Fruit fly (Drosophila melanogaster) whole organism, embryonic: ENCODE results near the gene CG13896.

Experiments used
- CG10543 ChIP-seq: fragments of 200-800 bp; sonication (Bioruptor generic); optimal IDR thresholded peaks from 3 replicates; lab custom pipeline; 2017; ENCODE audit warnings: missing biosample characterization, mild to moderate bottlenecking, missing genetic modification characterization, moderate library complexity
- CG11560 ChIP-seq: fragments of 200-800 bp; sonication (Bioruptor generic); IDR thresholded peaks from 3 replicates; pipeline ENCODE4 v1.3.6; 2022; ENCODE audit warnings: missing biosample characterization, missing genetic modification characterization
- CG13624 ChIP-seq: fragments of 200-800 bp; sonication (Bioruptor generic); optimal IDR thresholded peaks from 2 replicates; lab custom pipeline; 2016; ENCODE audit warnings: missing biosample characterization, missing genetic modification characterization
- CG16779 ChIP-seq: fragments of 200-800 bp; sonication (Bioruptor generic); IDR thresholded peaks from 2 replicates; pipeline ENCODE4 v1.3.6; 2022; ENCODE audit warnings: missing biosample characterization, missing genetic modification characterization
- CG17361 ChIP-seq: fragments of 200-800 bp; sonication (Bioruptor generic); IDR thresholded peaks from 3 replicates; pipeline ENCODE4 v1.3.6; 2022; ENCODE audit warnings: missing biosample characterization, missing genetic modification characterization
- CG18764 ChIP-seq: fragments of 200-800 bp; sonication (Bioruptor generic); optimal IDR thresholded peaks from 3 replicates; lab custom pipeline; 2016; ENCODE audit warnings: missing biosample characterization, missing genetic modification characterization
- CG2712 ChIP-seq: fragments of 200-800 bp; optimal IDR thresholded peaks from 3 replicates; lab custom pipeline; 2019; ENCODE audit warnings: missing biosample characterization, mild to moderate bottlenecking, missing genetic modification characterization, moderate library complexity
- CG2875 ChIP-seq: fragments of 200-800 bp; sonication (Bioruptor generic); optimal IDR thresholded peaks from 2 replicates; lab custom pipeline; 2017; ENCODE audit warnings: missing biosample characterization, mild to moderate bottlenecking, missing genetic modification characterization, missing genetic modification reagents
- CG4854 ChIP-seq: fragments of 200-800 bp; sonication (Bioruptor generic); optimal IDR thresholded peaks from 2 replicates; lab custom pipeline; 2016; ENCODE audit warnings: missing biosample characterization, missing genetic modification characterization, inconsistent platforms
- CG5245 ChIP-seq: fragments of 200-800 bp; sonication (Bioruptor generic); optimal IDR thresholded peaks from 3 replicates; lab custom pipeline; 2016; ENCODE audit warnings: missing biosample characterization, missing genetic modification characterization
- CG6654 ChIP-seq: fragments of 200-800 bp; sonication (Bioruptor generic); optimal IDR thresholded peaks from 2 replicates; lab custom pipeline; 2017; ENCODE audit warnings: missing biosample characterization, mild to moderate bottlenecking, missing genetic modification characterization
- CG6791 ChIP-seq: fragments of 200-800 bp; sonication (Bioruptor generic); IDR thresholded peaks from 3 replicates; pipeline ENCODE4 v1.3.6; 2022; ENCODE audit warnings: missing biosample characterization, missing genetic modification characterization; ENCODE audit not compliant: partially characterized antibody
- CG7271 ChIP-seq: fragments of 200-800 bp; sonication (Bioruptor generic); optimal IDR thresholded peaks from 2 replicates; lab custom pipeline; 2018; ENCODE audit warnings: missing biosample characterization, mild to moderate bottlenecking, missing genetic modification characterization, moderate library complexity
- CG8765 ChIP-seq: fragments of 200-800 bp; sonication (Bioruptor generic); IDR thresholded peaks from 2 replicates; pipeline ENCODE4 v1.3.6; 2022; ENCODE audit warnings: missing biosample characterization, missing genetic modification characterization
- CG9797 ChIP-seq: fragments of 200-800 bp; sonication (Bioruptor generic); optimal IDR thresholded peaks from 3 replicates; lab custom pipeline; 2018; ENCODE audit warnings: missing biosample characterization, mild to moderate bottlenecking, missing genetic modification characterization
- Chrac-16 ChIP-seq: fragments of 200-800 bp; sonication (Bioruptor generic); optimal IDR thresholded peaks from 3 replicates; lab custom pipeline; 2016; ENCODE audit warnings: missing biosample characterization, missing genetic modification characterization
- Dll ChIP-seq: fragments of 200-800 bp; sonication (Bioruptor generic); IDR thresholded peaks from 4 replicates; pipeline ENCODE4 v1.3.6; 2022; ENCODE audit warnings: missing biosample characterization, missing genetic modification characterization; ENCODE audit not compliant: partially characterized antibody
- Dp ChIP-seq: fragments of 200-800 bp; sonication (Bioruptor generic); optimal IDR thresholded peaks from 2 replicates; lab custom pipeline; 2018; ENCODE audit warnings: missing biosample characterization, mild to moderate bottlenecking, missing genetic modification characterization, moderate library complexity
- E2f1 ChIP-seq: fragments of 200-800 bp; sonication (Bioruptor generic); IDR thresholded peaks from 2 replicates; pipeline ENCODE4 v1.3.6; 2022; ENCODE audit warnings: missing biosample characterization, missing genetic modification characterization
- Fer1 ChIP-seq: fragments of 200-800 bp; sonication (Bioruptor generic); optimal IDR thresholded peaks from 2 replicates; lab custom pipeline; 2017; ENCODE audit warnings: missing biosample characterization, mild to moderate bottlenecking, missing genetic modification characterization
- Hsf ChIP-seq: fragments of 200-800 bp; sonication (Bioruptor generic); optimal IDR thresholded peaks from 3 replicates; lab custom pipeline; 2016; ENCODE audit warnings: missing biosample characterization, missing genetic modification characterization
- NC2α ChIP-seq: fragments of 200-800 bp; sonication (Bioruptor generic); optimal IDR thresholded peaks from 2 replicates; lab custom pipeline; 2016; ENCODE audit warnings: missing biosample characterization, missing genetic modification characterization
- Neu2 ChIP-seq: fragments of 200-800 bp; sonication (Bioruptor generic); optimal IDR thresholded peaks from 3 replicates; lab custom pipeline; 2016; ENCODE audit warnings: missing biosample characterization, missing genetic modification characterization, borderline replicate concordance
- Pdp1 ChIP-seq, 2 experiments: fragments of 200-800 bp; sonication (Bioruptor generic); optimal IDR thresholded peaks; 3 replicates each; lab custom pipeline; 2016; ENCODE audit warnings: missing biosample characterization in 2 of 2, missing genetic modification characterization in 2 of 2, mild to moderate bottlenecking in 1 of 2, moderate library complexity in 1 of 2
- Rx ChIP-seq: fragments of 200-800 bp; sonication (Bioruptor generic); IDR thresholded peaks from 2 replicates; pipeline ENCODE4 v1.3.6; 2022; ENCODE audit warnings: missing biosample characterization, missing genetic modification characterization
- Stat92E ChIP-seq, 3 experiments: fragments of >200 bp in 2 of 3; fragments of 200-800 bp in 1 of 3; sonication (Bioruptor generic) in 1 of 3; optimal IDR thresholded peaks; 2 replicates each; lab custom pipeline; 2017 to 2019; ENCODE audit warnings: missing biosample characterization in 3 of 3, missing genetic modification characterization in 3 of 3, mild to moderate bottlenecking in 1 of 3, moderate library complexity in 1 of 3
- Taf1 ChIP-seq: fragments of 200-800 bp; sonication (Bioruptor generic); IDR thresholded peaks from 2 replicates; pipeline ENCODE4 v1.3.6; 2022; ENCODE audit warnings: missing biosample characterization, missing genetic modification characterization
- YL-1 ChIP-seq: fragments of 200-800 bp; sonication (Bioruptor generic); optimal IDR thresholded peaks from 3 replicates; lab custom pipeline; 2017; ENCODE audit warnings: missing biosample characterization, mild to moderate bottlenecking, missing genetic modification characterization
- caup ChIP-seq: fragments of 200-800 bp; sonication (Bioruptor generic); optimal IDR thresholded peaks from 3 replicates; lab custom pipeline; 2017; ENCODE audit warnings: missing biosample characterization, mild to moderate bottlenecking, missing genetic modification characterization, moderate library complexity; ENCODE audit not compliant: severe bottlenecking
- cg ChIP-seq: fragments of 200-800 bp; sonication (Bioruptor generic); optimal IDR thresholded peaks from 3 replicates; lab custom pipeline; 2019; ENCODE audit warnings: missing biosample characterization, mild to moderate bottlenecking, missing genetic modification characterization, moderate library complexity
- ems ChIP-seq: fragments of 200-800 bp; sonication (Bioruptor generic); optimal IDR thresholded peaks from 3 replicates; lab custom pipeline; 2016; ENCODE audit warnings: missing biosample characterization, missing genetic modification characterization
- gsb ChIP-seq: fragments of 200-800 bp; sonication (Bioruptor generic); IDR thresholded peaks from 2 replicates; pipeline ENCODE4 v1.3.6; 2022; ENCODE audit warnings: missing biosample characterization, missing genetic modification characterization
- hb ChIP-seq: fragments of 200-800 bp; sonication (Bioruptor generic); IDR thresholded peaks from 3 replicates; pipeline ENCODE4 v1.3.6; 2022; ENCODE audit warnings: missing biosample characterization, missing genetic modification characterization; ENCODE audit not compliant: partially characterized antibody
- hth ChIP-seq: fragments of >200 bp; optimal IDR thresholded peaks from 2 replicates; lab custom pipeline; 2017; ENCODE audit warnings: inconsistent platforms
- nerfin-2 ChIP-seq: fragments of 200-800 bp; sonication (Bioruptor generic); IDR thresholded peaks from 2 replicates; pipeline ENCODE4 v1.3.6; 2022; ENCODE audit warnings: missing biosample characterization, missing genetic modification characterization; ENCODE audit not compliant: partially characterized antibody
- odd ChIP-seq: fragments of 200-800 bp; sonication (Bioruptor generic); optimal IDR thresholded peaks from 2 replicates; lab custom pipeline; 2017; ENCODE audit warnings: missing biosample characterization, mild to moderate bottlenecking, missing genetic modification characterization
- pb ChIP-seq: fragments of 200-800 bp; sonication (Bioruptor generic); optimal IDR thresholded peaks from 3 replicates; lab custom pipeline; 2016; ENCODE audit warnings: missing biosample characterization, missing genetic modification characterization
- psq ChIP-seq: fragments of 200-800 bp; sonication (Bioruptor generic); optimal IDR thresholded peaks from 2 replicates; lab custom pipeline; 2017; ENCODE audit warnings: missing biosample characterization, missing genetic modification characterization
- run ChIP-seq: fragments of 200-800 bp; sonication (Bioruptor generic); optimal IDR thresholded peaks from 3 replicates; lab custom pipeline; 2018; ENCODE audit warnings: missing biosample characterization, mild to moderate bottlenecking, missing genetic modification characterization
- trh ChIP-seq: fragments of 200-800 bp; sonication (Bioruptor generic); optimal IDR thresholded peaks from 2 replicates; lab custom pipeline; 2016; ENCODE audit warnings: missing biosample characterization, missing genetic modification characterization
- usp ChIP-seq: fragments of >200 bp; optimal IDR thresholded peaks from 2 replicates; lab custom pipeline; 2017; ENCODE audit warnings: missing biosample characterization, missing genetic modification characterization
- vnd ChIP-seq: fragments of 200-800 bp; sonication (Bioruptor generic); IDR thresholded peaks from 3 replicates; pipeline ENCODE4 v1.3.6; 2022; ENCODE audit warnings: missing biosample characterization, missing genetic modification characterization; ENCODE audit not compliant: partially characterized antibody
- zf30C ChIP-seq: fragments of 200-800 bp; sonication (Bioruptor generic); optimal IDR thresholded peaks from 3 replicates; lab custom pipeline; 2018; ENCODE audit warnings: missing biosample characterization, mild to moderate bottlenecking, missing genetic modification characterization
- zfh1 ChIP-seq: fragments of 200-800 bp; sonication (Bioruptor generic); IDR thresholded peaks from 3 replicates; pipeline ENCODE4 v1.3.6; 2022; ENCODE audit warnings: missing biosample characterization, missing genetic modification characterization

CG13896 gene

DNA sequence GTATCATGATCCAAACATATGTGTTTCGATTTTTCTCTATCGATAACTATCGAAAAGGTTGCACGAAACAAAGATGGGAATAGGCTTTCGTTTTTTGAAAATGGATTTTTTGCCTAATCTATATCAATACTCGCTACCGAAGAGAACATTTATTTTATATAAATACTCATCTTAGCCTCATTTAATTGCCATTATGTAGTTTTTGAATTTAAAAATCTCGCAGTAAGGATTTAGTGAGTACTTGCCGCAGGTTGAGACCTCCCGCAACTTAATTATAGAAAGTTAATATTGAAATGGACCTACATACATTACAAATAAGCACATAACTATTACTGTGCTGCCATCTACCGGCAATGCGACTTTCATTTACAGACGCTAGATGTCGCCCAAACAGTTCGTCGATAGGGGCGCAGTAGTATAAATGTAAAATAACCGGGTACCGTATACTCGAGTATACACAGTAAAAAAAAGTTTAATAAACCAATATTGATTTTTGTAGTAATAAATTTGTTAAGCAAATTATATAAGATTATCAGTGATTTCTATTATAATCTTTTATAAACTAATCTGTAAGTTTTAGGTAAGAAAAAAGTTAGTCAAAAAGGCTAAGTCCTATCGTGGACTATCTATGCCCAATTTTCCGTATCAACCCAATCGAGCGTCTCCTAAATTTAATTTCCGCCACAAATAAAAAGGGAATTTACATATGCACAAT, at the start of gene CG13896 (continued):
- TF ChIP-seq Rx (GFP tag; lab: Robert Waterston, UW) (peak; percentile 56), CG11560 (peak; percentile 78; the same call in 2 of the 3 replicates), E2f1 (GFP tag; lab: Robert Waterston, UW) (peak; percentile 83), Dp (GFP tag; lab: Kevin White, UChicago) (peak; percentile 59), psq (GFP tag; lab: Kevin White, UChicago) (peak; percentile 70), CG5245 (peak; percentile 96), CG13624 (GFP tag; lab: Kevin White, UChicago) (peak; percentile 85), CG18764 (GFP tag; lab: Kevin White, UChicago) (peak; percentile 83), gsb (GFP tag; lab: Robert Waterston, UW) (peak; percentile 65), CG7271 (tag; lab: Kevin White, UChicago) (peak; percentile 72), Chrac-16 (GFP tag; lab: Kevin White, UChicago) (peak; percentile 94), odd (GFP tag; lab: Kevin White, UChicago) (peak; percentile 62), CG2712 (peak; percentile 87), nerfin-2 (GFP tag; lab: Robert Waterston, UW) (peak; percentile 45; the same call in 1 of the 2 replicates), Hsf (peak; percentile 94), Dll (peak; percentile 91), CG10543 (GFP tag; lab: Kevin White, UChicago) (peak; percentile 41), CG16779 (GFP tag; lab: Robert Waterston, UW) (peak; percentile 87), Fer1 (GFP tag; lab: Kevin White, UChicago) (peak; percentile 76), NC2α (GFP tag; lab: Kevin White, UChicago) (peak; percentile 77), Pdp1 (GFP tag; optimal IDR thresholded peaks at IDR 0.05; lab: Kevin White, UChicago) (peak; percentile 92 to 94), CG17361 (peak; percentile 82), cg (GFP tag; lab: Kevin White, UChicago) (no peak), CG4854 (GFP tag; lab: Kevin White, UChicago) (peak; percentile 77), usp (GFP tag; lab: Kevin White, UChicago) (no peak), hth (lab: Kevin White, UChicago) (no peak), Taf1 (GFP tag; lab: Robert Waterston, UW) (peak; percentile 74; the same call in 1 of the 2 replicates), CG2875 (GFP tag; lab: Kevin White, UChicago) (peak; percentile 71), run (tag; lab: Kevin White, UChicago) (peak; percentile 76), Neu2 (GFP tag; lab: Kevin White, UChicago) (peak; percentile 41), pb (peak; percentile 87), hb (GFP tag; lab: Robert Waterston, UW) (no peak), ems (peak; percentile 78), zfh1 (GFP tag; lab: Robert Waterston, UW) (peak; percentile 91), trh (peak; percentile 85), Stat92E (GFP tag; optimal IDR thresholded peaks at IDR 0.05; lab: Kevin White, UChicago) (peak in 1 of 3 experiments; percentile 86), zf30C (GFP tag; lab: Kevin White, UChicago) (peak; percentile 96), CG6791 (GFP tag; lab: Robert Waterston, UW) (peak; percentile 63; the same call in 2 of the 3 replicates), CG6654 (GFP tag; lab: Kevin White, UChicago) (peak; percentile 62), CG9797 (GFP tag; lab: Kevin White, UChicago) (peak; percentile 21), caup (GFP tag; lab: Kevin White, UChicago) (peak; percentile 89), vnd (peak; percentile 58; the same call in 2 of the 3 replicates), CG8765 (peak; percentile 64; the same call in 1 of the 2 replicates), YL-1 (peak; percentile 29)
